Worm (Caenorhabditis elegans) whole organism, dauer: ENCODE data around the gene K02B2.6.

Source experiments
- unc-62 ChIP-seq: sonication (generic microtip); optimal IDR thresholded peaks from 2 replicates; lab custom pipeline; 2017; ENCODE audit warnings: missing biosample characterization, missing genetic modification reagents, missing genetic modification characterization

Gene K02B2.6

ce11 chrIV:5962219-5962945, at the start of gene K02B2.6:
Gene K02B2.6, minus strand, starts transcription at chrIV:5962269.
- no peak for TF ChIP-seq unc-62 (GFP tag; lab: Kevin White, UChicago)

- no peak for TF ChIP-seq unc-62 (GFP tag; lab: Kevin White, UChicago)
Observed at ce11 chrIV:6011545-6011944, 49.5 kb upstream of the K02B2.6 start, which contains the start of gene C46G7.5. Gene C46G7.5, minus strand, starts transcription at chrIV:6011645.

- TF ChIP-seq unc-62 (GFP tag; lab: Kevin White, UChicago), result no peak
Observed at ce11 chrIV:6010274-6010673, 48.2 kb upstream of the K02B2.6 start.

ce11 chrIV:6005655-6006054, 43.6 kb upstream of the K02B2.6 start:
- no peak for TF ChIP-seq unc-62 (GFP tag; lab: Kevin White, UChicago)

ce11 chrIV:5990503-5990902, 28.4 kb upstream of the K02B2.6 start:
- no peak for TF ChIP-seq unc-62 (GFP tag; lab: Kevin White, UChicago)

ce11 chrIV:5986829-5987228, 24.8 kb upstream of the K02B2.6 start:
- TF ChIP-seq unc-62 (GFP tag; lab: Kevin White, UChicago), result no peak

ce11 chrIV:5985823-5986222, 23.8 kb upstream of the K02B2.6 start:
- no peak for TF ChIP-seq unc-62 (GFP tag; lab: Kevin White, UChicago)

ce11 chrIV:5985422-5985821, 23.4 kb upstream of the K02B2.6 start:
- no peak for TF ChIP-seq unc-62 (GFP tag; lab: Kevin White, UChicago)

ce11 chrIV:5983191-5983590, 21.1 kb upstream of the K02B2.6 start:
- no peak for TF ChIP-seq unc-62 (GFP tag; lab: Kevin White, UChicago)

- no peak for TF ChIP-seq unc-62 (GFP tag; lab: Kevin White, UChicago)
Observed at ce11 chrIV:5979818-5980217, 17.7 kb upstream of the K02B2.6 start.

- no peak for TF ChIP-seq unc-62 (GFP tag; lab: Kevin White, UChicago)
Observed at ce11 chrIV:5977276-5977675, 15.2 kb upstream of the K02B2.6 start.

ce11 chrIV:5975202-5975601, 13.1 kb upstream of the K02B2.6 start, which contains the start of gene unc-44:
Gene unc-44, plus strand, starts transcription at chrIV:5975557.
- TF ChIP-seq unc-62 (GFP tag; lab: Kevin White, UChicago), result no peak

- TF ChIP-seq unc-62 (GFP tag; lab: Kevin White, UChicago), result no peak
Observed at ce11 chrIV:5973947-5974495, 12.0 kb upstream of the K02B2.6 start.

- TF ChIP-seq unc-62 (GFP tag; lab: Kevin White, UChicago), result no peak
Observed at ce11 chrIV:5970526-5970925, 8.5 kb upstream of the K02B2.6 start.

ce11 chrIV:5967035-5967499, 5.0 kb upstream of the K02B2.6 start:
- no peak for TF ChIP-seq unc-62 (GFP tag; lab: Kevin White, UChicago)

- no peak for TF ChIP-seq unc-62 (GFP tag; lab: Kevin White, UChicago)
Observed at ce11 chrIV:5964286-5964685, 2.2 kb upstream of the K02B2.6 start.

- TF ChIP-seq unc-62 (GFP tag; lab: Kevin White, UChicago), result no peak
Observed at ce11 chrIV:5959951-5960350, 2.1 kb downstream of the K02B2.6 start.
